Worm (Caenorhabditis elegans) whole organism, midembryonic: ENCODE data around the gene pfd-1.

Experiments
- cog-1 ChIP-seq: sonication (generic microtip); optimal IDR thresholded peaks from 2 replicates; lab custom pipeline; 2016; ENCODE audit warnings: missing genetic modification characterization, missing compliant biosample characterization
- flt-1 ChIP-seq: fragments of 200-800 bp; sonication (Bioruptor generic); IDR thresholded peaks from 2 replicates; pipeline ENCODE4 v1.3.6; 2022; ENCODE audit warnings: missing genetic modification characterization, missing compliant biosample characterization
- tab-1 ChIP-seq: fragments of 200-800 bp; sonication (Bioruptor generic); IDR thresholded peaks from 2 replicates; pipeline ENCODE4 v1.3.6; 2022; ENCODE audit warnings: missing genetic modification characterization, missing compliant biosample characterization
- ztf-29 ChIP-seq: fragments of 200-800 bp; sonication (Bioruptor generic); IDR thresholded peaks from 2 replicates; pipeline ENCODE4 v1.3.6; 2022; ENCODE audit warnings: missing genetic modification reagents, missing genetic modification characterization, missing compliant biosample characterization

DNA sequence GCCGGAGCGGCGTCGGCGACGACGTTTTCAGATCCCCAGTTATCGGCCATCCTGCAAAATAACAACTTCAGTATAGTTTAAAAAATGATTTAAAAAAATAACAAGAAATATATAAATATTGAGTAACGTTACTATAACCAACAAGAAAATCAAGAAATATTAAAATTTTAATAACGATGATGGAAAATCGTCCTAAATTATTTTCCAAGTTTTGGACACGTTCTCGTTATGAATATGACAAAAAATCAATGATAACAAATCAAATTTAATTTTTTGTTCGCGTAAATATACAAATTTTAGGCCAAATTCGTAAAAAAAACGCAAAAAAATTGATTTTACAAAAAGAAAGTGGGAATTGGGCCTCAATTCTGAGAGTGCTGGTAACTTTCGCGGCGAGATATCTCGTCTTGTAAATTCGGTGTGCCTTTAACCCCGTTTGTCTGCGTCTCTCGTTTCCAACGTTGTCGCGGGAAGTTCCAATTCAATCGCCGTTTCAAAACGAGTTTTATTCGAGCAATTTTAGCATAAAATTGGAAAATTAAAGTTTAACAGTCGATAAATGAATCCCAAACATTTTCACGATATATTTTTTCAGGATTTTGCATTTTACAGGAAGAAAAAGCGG lies 38.8 kb upstream of the pfd-1 start, which contains the start of gene rps-5:
- TF ChIP-seq ztf-29 (no peak), cog-1 (tag; lab: Kevin White, UChicago) (no peak), flt-1 (GFP tag; lab: Robert Waterston, UW) (no peak), tab-1 (no peak)
